Worm (Caenorhabditis elegans): ENCODE results near the gene R04D3.2.
A peak's percentile ranks its signal among the peaks of the same experiment; 100 is the strongest.

Gene R04D3.2

ce11 chrX:13328868-13329267, 42.4 kb upstream of the R04D3.2 start (continued):
- TF ChIP-seq tag-97 (GFP tag; IDR thresholded peaks at IDR 0.05) = no peak
- no peak for TF ChIP-seq nhr-237 (tag; optimal IDR thresholded peaks at IDR 0.05)
- no peak for TF ChIP-seq zag-1 (tag; optimal IDR thresholded peaks at IDR 0.05)
- TF ChIP-seq Y105C5A.15 (GFP tag; IDR thresholded peaks at IDR 0.05) = no peak
- TF ChIP-seq skn-1 (tag; optimal IDR thresholded peaks at IDR 0.05) = no peak
- no peak for TF ChIP-seq saeg-2 (GFP tag; IDR thresholded peaks at IDR 0.05)
- no peak for TF ChIP-seq Y75B8A.6 (GFP tag; IDR thresholded peaks at IDR 0.05)
- TF ChIP-seq ama-1 (optimal IDR thresholded peaks at IDR 0.05) = no peak
- no peak for TF ChIP-seq dmd-8 (GFP tag; IDR thresholded peaks at IDR 0.05)
- peak; percentile 34 for TF ChIP-seq ztf-7 (tag; optimal IDR thresholded peaks at IDR 0.05)
- TF ChIP-seq hlh-11 (tag; optimal IDR thresholded peaks at IDR 0.05) = peak; percentile 92
- TF ChIP-seq dve-1 (tag; optimal IDR thresholded peaks at IDR 0.05; ENCODE audit: insufficient read depth) = peak; percentile 80
- no peak for TF ChIP-seq nhr-76 (tag; optimal IDR thresholded peaks at IDR 0.05)
- 0 out of 2 replicates have a peak, but pooled peaks have one; percentile 52 for TF ChIP-seq lin-1 (GFP tag; IDR thresholded peaks at IDR 0.05)
- TF ChIP-seq nhr-42 (GFP tag; IDR thresholded peaks at IDR 0.05) = no peak
- peak; percentile 72 for TF ChIP-seq ceh-20 (GFP tag; IDR thresholded peaks at IDR 0.05)

- TF ChIP-seq ceh-62 (tag; optimal IDR thresholded peaks at IDR 0.05) (no peak), F49E8.2 (tag; optimal IDR thresholded peaks at IDR 0.05; ENCODE audit: borderline replicate concordance) (no peak), lsy-2 (tag; optimal IDR thresholded peaks at IDR 0.05) (peak in 1 of 2 experiments; percentile 41), zfp-3 (GFP tag; conservative IDR thresholded peaks at IDR 0.05) (peak; percentile 78; the same call in 1 of the 2 replicates), spr-3 (GFP tag; optimal IDR thresholded peaks at IDR 0.05) (no peak), zfp-2 (tag; optimal IDR thresholded peaks at IDR 0.05) (no peak), ZK337.2 (GFP tag; IDR thresholded peaks at IDR 0.05) (no peak), ceh-28 (tag; optimal IDR thresholded peaks at IDR 0.05) (no peak), ceh-20 (GFP tag; IDR thresholded peaks at IDR 0.05) (0 out of 2 replicates have a peak, but pooled peaks have one; percentile 15), lin-13 (GFP tag; optimal IDR thresholded peaks at IDR 0.05) (no peak), hlh-30 (tag; optimal IDR thresholded peaks at IDR 0.05; ENCODE audit: insufficient read depth) (peak; percentile 79), snpc-4 (tag; optimal IDR thresholded peaks at IDR 0.05) (no peak), hmg-1.1 (GFP tag; IDR thresholded peaks at IDR 0.05) (no peak), dmd-9 (GFP tag; IDR thresholded peaks at IDR 0.05) (no peak), arid-1 (GFP tag; conservative IDR thresholded peaks at IDR 0.05) (no peak), lin-29 (GFP tag; IDR thresholded peaks at IDR 0.05) (no peak), pqm-1 (tag; optimal IDR thresholded peaks at IDR 0.05) (peak; percentile 26), php-3 (GFP tag; IDR thresholded peaks at IDR 0.05) (0 out of 2 replicates have a peak, but pooled peaks have one; percentile 41), nhr-48 (tag; optimal IDR thresholded peaks at IDR 0.05) (peak; percentile 39), saeg-2 (GFP tag; IDR thresholded peaks at IDR 0.05) (no peak), tra-1 (GFP tag; IDR thresholded peaks at IDR 0.05) (peak; percentile 57; the same call in 1 of the 2 replicates), dve-1 (tag; optimal IDR thresholded peaks at IDR 0.05; ENCODE audit: insufficient read depth) (peak; percentile 61), hlh-11 (tag; optimal IDR thresholded peaks at IDR 0.05) (peak; percentile 65), nhr-41 (GFP tag; IDR thresholded peaks at IDR 0.05) (0 out of 2 replicates have a peak, but pooled peaks have one; percentile 40), set-16 (GFP tag; IDR thresholded peaks at IDR 0.05) (no peak), madf-5 (GFP tag; IDR thresholded peaks at IDR 0.05) (no peak), daf-16 (GFP tag; optimal IDR thresholded peaks at IDR 0.05) (no peak), daf-16 (tag; optimal IDR thresholded peaks at IDR 0.05) (peak; percentile 54), T26A8.4 (GFP tag; IDR thresholded peaks at IDR 0.05) (peak; percentile 14; the same call in 1 of the 2 replicates), nhr-77 (tag; optimal IDR thresholded peaks at IDR 0.05) (peak; percentile 42), nhr-28 (tag; optimal IDR thresholded peaks at IDR 0.05) (peak; percentile 62), gei-8 (GFP tag; optimal IDR thresholded peaks at IDR 0.05) (no peak), tag-97 (GFP tag; IDR thresholded peaks at IDR 0.05) (no peak), mdl-1 (tag; optimal IDR thresholded peaks at IDR 0.05) (peak in 1 of 2 experiments; percentile 19), dmd-6 (GFP tag; IDR thresholded peaks at IDR 0.05) (peak; percentile 89)
These were observed 41.6 kb upstream of the R04D3.2 start, which contains the start of gene sir-2.2 for ce11 chrX:13328034-13328433. Gene sir-2.2 (plus strand): TSS chrX:13328067.
